Worm (Caenorhabditis elegans) whole organism, mixed stage, embryonic: Measurements from ENCODE around the gene nas-33.

Source experiments
- M03D4.4 ChIP-seq: sonication (generic microtip); optimal IDR thresholded peaks from 2 replicates; lab custom pipeline; 2017; ENCODE audit warnings: mild to moderate bottlenecking, missing genetic modification characterization, missing compliant biosample characterization
- bed-3 ChIP-seq: fragments of 200-800 bp; sonication (Bioruptor generic); optimal IDR thresholded peaks from 3 replicates; lab custom pipeline; 2018; ENCODE audit warnings: mild to moderate bottlenecking, missing genetic modification characterization, moderate library complexity, missing compliant biosample characterization
- blmp-1 ChIP-seq: fragments of 150-350 bp; optimal IDR thresholded peaks from 2 replicates; lab custom pipeline; 2014; ENCODE audit warnings: missing biosample characterization, missing genetic modification characterization
- ceh-39 ChIP-seq: fragments of 150-350 bp; optimal IDR thresholded peaks from 2 replicates; lab custom pipeline; 2014; ENCODE audit warnings: missing biosample characterization, missing genetic modification characterization
- ceh-43 ChIP-seq: fragments of 200-800 bp; sonication (Bioruptor generic); optimal IDR thresholded peaks from 2 replicates; lab custom pipeline; 2018; ENCODE audit warnings: mild to moderate bottlenecking, missing genetic modification characterization, moderate library complexity, missing compliant biosample characterization
- ceh-83 ChIP-seq: fragments of 200-800 bp; sonication (Bioruptor generic); optimal IDR thresholded peaks from 2 replicates; lab custom pipeline; 2018; ENCODE audit warnings: mild to moderate bottlenecking, missing genetic modification characterization, missing compliant biosample characterization
- ces-1 ChIP-seq: fragments of 150-350 bp; optimal IDR thresholded peaks from 2 replicates; lab custom pipeline; 2014; ENCODE audit warnings: missing biosample characterization, missing genetic modification reagents, missing genetic modification characterization
- cnd-1 ChIP-seq: fragments of 200-800 bp; sonication (Bioruptor generic); optimal IDR thresholded peaks from 2 replicates; lab custom pipeline; 2018; ENCODE audit warnings: mild to moderate bottlenecking, missing genetic modification characterization, missing compliant biosample characterization
- drap-1 ChIP-seq: fragments of 200-800 bp; sonication (Bioruptor generic); optimal IDR thresholded peaks from 3 replicates; lab custom pipeline; 2018; ENCODE audit warnings: mild to moderate bottlenecking, missing genetic modification characterization, missing compliant biosample characterization
- elt-1 ChIP-seq: sonication (generic microtip); optimal IDR thresholded peaks from 2 replicates; lab custom pipeline; 2017; ENCODE audit warnings: missing genetic modification characterization, mild to moderate bottlenecking, missing compliant biosample characterization, antibody characterized with exemption, moderate library complexity, borderline replicate concordance; ENCODE audit not compliant: insufficient read depth
- flh-1 ChIP-seq: fragments of 200-800 bp; sonication (Bioruptor generic); optimal IDR thresholded peaks from 2 replicates; lab custom pipeline; 2018; ENCODE audit warnings: mild to moderate bottlenecking, missing genetic modification characterization, moderate library complexity, missing compliant biosample characterization
- ham-2 ChIP-seq: fragments of 200-800 bp; sonication (Bioruptor generic); optimal IDR thresholded peaks from 2 replicates; lab custom pipeline; 2018; ENCODE audit warnings: mild to moderate bottlenecking, missing genetic modification characterization, missing compliant biosample characterization
- hlh-1 ChIP-seq: fragments of 150-350 bp; optimal IDR thresholded peaks from 2 replicates; lab custom pipeline; 2014; ENCODE audit warnings: missing biosample characterization, missing genetic modification reagents, missing genetic modification characterization
- lin-13 ChIP-seq: fragments of 150-350 bp; optimal IDR thresholded peaks from 2 replicates; lab custom pipeline; 2014; ENCODE audit warnings: missing biosample characterization, missing genetic modification characterization
- lin-32 ChIP-seq: fragments of 200-800 bp; sonication (Bioruptor generic); optimal IDR thresholded peaks from 2 replicates; lab custom pipeline; 2018; ENCODE audit warnings: mild to moderate bottlenecking, missing genetic modification characterization, missing compliant biosample characterization
- lsy-2 ChIP-seq: fragments of 150-350 bp; optimal IDR thresholded peaks from 2 replicates; lab custom pipeline; 2014; ENCODE audit warnings: missing biosample characterization, missing genetic modification characterization
- mab-5 ChIP-seq: fragments of 150-350 bp; optimal IDR thresholded peaks from 2 replicates; lab custom pipeline; 2014; ENCODE audit warnings: missing biosample characterization, missing genetic modification characterization
- mep-1 ChIP-seq: fragments of 150-350 bp; optimal IDR thresholded peaks from 2 replicates; lab custom pipeline; 2017; ENCODE audit warnings: missing biosample characterization, missing genetic modification reagents, missing genetic modification characterization, inconsistent platforms
- nhr-12 ChIP-seq: fragments of 150-350 bp; optimal IDR thresholded peaks from 2 replicates; lab custom pipeline; 2014; ENCODE audit warnings: missing biosample characterization, missing genetic modification characterization
- nhr-2 ChIP-seq: fragments of 150-350 bp; optimal IDR thresholded peaks from 2 replicates; lab custom pipeline; 2014; ENCODE audit warnings: missing biosample characterization, missing genetic modification characterization
- nhr-237 ChIP-seq: fragments of 150-350 bp; optimal IDR thresholded peaks from 2 replicates; lab custom pipeline; 2014; ENCODE audit warnings: missing biosample characterization, missing genetic modification characterization
- nhr-28 ChIP-seq: fragments of 150-350 bp; optimal IDR thresholded peaks from 2 replicates; lab custom pipeline; 2014; ENCODE audit warnings: missing biosample characterization, missing genetic modification characterization
- pha-4 ChIP-seq: fragments of 150-350 bp; optimal IDR thresholded peaks from 2 replicates; lab custom pipeline; 2018; ENCODE audit warnings: missing biosample characterization, missing genetic modification reagents, missing genetic modification characterization
- sem-2 ChIP-seq: fragments of 200-800 bp; sonication (Bioruptor generic); optimal IDR thresholded peaks from 2 replicates; lab custom pipeline; 2018; ENCODE audit warnings: mild to moderate bottlenecking, missing genetic modification characterization, missing compliant biosample characterization
- snpc-4 ChIP-seq: fragments of 150-350 bp; optimal IDR thresholded peaks from 2 replicates; lab custom pipeline; 2014; ENCODE audit warnings: missing biosample characterization, missing genetic modification characterization
- sptf-1 ChIP-seq: sonication (generic microtip); optimal IDR thresholded peaks from 2 replicates; lab custom pipeline; 2017; ENCODE audit warnings: mild to moderate bottlenecking, missing genetic modification characterization, moderate library complexity, missing compliant biosample characterization
- tbx-8 ChIP-seq: fragments of 200-800 bp; sonication (Bioruptor generic); optimal IDR thresholded peaks from 2 replicates; lab custom pipeline; 2018; ENCODE audit warnings: mild to moderate bottlenecking, missing genetic modification characterization, moderate library complexity, missing compliant biosample characterization
- unc-39 ChIP-seq: fragments of 150-350 bp; optimal IDR thresholded peaks from 2 replicates; lab custom pipeline; 2014; ENCODE audit warnings: missing biosample characterization, missing genetic modification characterization
- unc-62 ChIP-seq: fragments of 150-350 bp; optimal IDR thresholded peaks from 2 replicates; lab custom pipeline; 2014; ENCODE audit warnings: missing biosample characterization, missing genetic modification reagents, missing genetic modification characterization
- ztf-11 ChIP-seq: fragments of 150-350 bp; optimal IDR thresholded peaks from 2 replicates; lab custom pipeline; 2014; ENCODE audit warnings: missing biosample characterization, missing genetic modification characterization

nas-33 gene

ce11 chrX:6455157-6455556, at the start of gene nas-33:
Gene nas-33 (minus strand): TSS chrX:6455257.
- TF ChIP-seq drap-1 (GFP tag; lab: Kevin White, UChicago) (no peak), M03D4.4 (tag; lab: Kevin White, UChicago) (no peak), pha-4 (tag; lab: Kevin White, UChicago) (no peak), ceh-43 (GFP tag; lab: Kevin White, UChicago) (no peak), mab-5 (no peak)
- TF ChIP-seq, all 35 proteins: peak for 0

ce11 chrX:6503148-6503547, 48.1 kb upstream of the nas-33 start:
- no peak for TF ChIP-seq unc-39 (tag; lab: Kevin White, UChicago)
- TF ChIP-seq nhr-237 (tag; lab: Kevin White, UChicago), result no peak
- no peak for TF ChIP-seq hlh-1 (tag; lab: Kevin White, UChicago)
- TF ChIP-seq sptf-1 (tag; lab: Kevin White, UChicago), result no peak
- no peak for TF ChIP-seq ham-2 (GFP tag; lab: Kevin White, UChicago)
- TF ChIP-seq pha-4 (tag; lab: Kevin White, UChicago), result no peak
- TF ChIP-seq nhr-2, result no peak
- TF ChIP-seq ceh-39 (tag; lab: Kevin White, UChicago), result no peak
- no peak for TF ChIP-seq tbx-8 (GFP tag; lab: Kevin White, UChicago)
- no peak for TF ChIP-seq nhr-12 (tag; lab: Kevin White, UChicago)
- no peak for TF ChIP-seq ceh-43 (GFP tag; lab: Kevin White, UChicago)
- no peak for TF ChIP-seq lsy-2 (tag; lab: Kevin White, UChicago)
- TF ChIP-seq unc-62 (GFP tag; lab: Kevin White, UChicago), result no peak
- TF ChIP-seq lin-32, result no peak
- TF ChIP-seq ztf-11, result no peak
- TF ChIP-seq nhr-28, result no peak
- no peak for TF ChIP-seq blmp-1 (tag; lab: Kevin White, UChicago)
- no peak for TF ChIP-seq mab-5

- TF ChIP-seq blmp-1 (tag; lab: Kevin White, UChicago) (no peak), drap-1 (GFP tag; lab: Kevin White, UChicago) (no peak), sptf-1 (tag; lab: Kevin White, UChicago) (no peak), sem-2 (no peak), ztf-11 (no peak)
Measured at ce11 chrX:6499736-6500135, 44.7 kb upstream of the nas-33 start, which contains the start of gene actl-1. Gene actl-1 (minus strand): TSS chrX:6499836.

- no peak for TF ChIP-seq pha-4 (tag; lab: Kevin White, UChicago)
- no peak for TF ChIP-seq nhr-237 (tag; lab: Kevin White, UChicago)
- TF ChIP-seq lin-13, result no peak
- no peak for TF ChIP-seq sem-2
Measured at ce11 chrX:6484780-6485179, 29.7 kb upstream of the nas-33 start, which contains the start of gene gar-1. Gene gar-1 (minus strand): TSS chrX:6484880.

- TF ChIP-seq sptf-1 (tag; lab: Kevin White, UChicago), result no peak
- no peak for TF ChIP-seq tbx-8 (GFP tag; lab: Kevin White, UChicago)
- no peak for TF ChIP-seq unc-62 (GFP tag; lab: Kevin White, UChicago)
- no peak for TF ChIP-seq elt-1 (tag; lab: Kevin White, UChicago)
- no peak for TF ChIP-seq ceh-83 (GFP tag; lab: Kevin White, UChicago)
- TF ChIP-seq drap-1 (GFP tag; lab: Kevin White, UChicago), result no peak
Measured at ce11 chrX:6476540-6476939, 21.5 kb upstream of the nas-33 start, which contains the start of gene C15B12.1. Gene C15B12.1 (plus strand): TSS chrX:6476810.

- TF ChIP-seq bed-3 (GFP tag; lab: Kevin White, UChicago), result no peak
- TF ChIP-seq, all 35 proteins: peak for 0
Measured at ce11 chrX:6473698-6474314, 18.7 kb upstream of the nas-33 start, which contains the start of the genes C15B12.4 and C15B12.8. Gene C15B12.4 (minus strand): TSS chrX:6473748. Gene C15B12.8 (plus strand): TSS chrX:6474264.

- TF ChIP-seq mab-5 (no peak), ham-2 (GFP tag; lab: Kevin White, UChicago) (no peak), tbx-8 (GFP tag; lab: Kevin White, UChicago) (no peak), unc-39 (tag; lab: Kevin White, UChicago) (no peak), mep-1 (tag; lab: Kevin White, UChicago) (no peak), nhr-12 (tag; lab: Kevin White, UChicago) (no peak), cnd-1 (tag; lab: Kevin White, UChicago) (no peak), lin-32 (no peak), flh-1 (GFP tag; lab: Kevin White, UChicago) (no peak), elt-1 (tag; lab: Kevin White, UChicago) (no peak), ceh-83 (GFP tag; lab: Kevin White, UChicago) (no peak), ceh-39 (tag; lab: Kevin White, UChicago) (no peak), hlh-1 (tag; lab: Kevin White, UChicago) (no peak), lsy-2 (tag; lab: Kevin White, UChicago) (no peak), ces-1 (no peak), snpc-4 (tag; lab: Kevin White, UChicago) (no peak), nhr-28 (no peak), lin-13 (no peak), nhr-237 (tag; lab: Kevin White, UChicago) (no peak), unc-62 (GFP tag; lab: Kevin White, UChicago) (no peak)
Measured at ce11 chrX:6468499-6468898, 13.4 kb upstream of the nas-33 start, which contains the start of gene C15B12.9. Gene C15B12.9 (plus strand): TSS chrX:6468799.
